Fruit fly (Drosophila melanogaster) S2 (cell line): ENCODE data around the gene CG7896.

Experiments used
- CG8478 ChIP-seq: fragments of >200 bp; optimal IDR thresholded peaks from 2 replicates; lab custom pipeline; 2018
- CTCF ChIP-seq, 2 experiments: fragments of >200 bp; optimal IDR thresholded peaks; 2 replicates each; lab custom pipeline; 2018

DNA sequence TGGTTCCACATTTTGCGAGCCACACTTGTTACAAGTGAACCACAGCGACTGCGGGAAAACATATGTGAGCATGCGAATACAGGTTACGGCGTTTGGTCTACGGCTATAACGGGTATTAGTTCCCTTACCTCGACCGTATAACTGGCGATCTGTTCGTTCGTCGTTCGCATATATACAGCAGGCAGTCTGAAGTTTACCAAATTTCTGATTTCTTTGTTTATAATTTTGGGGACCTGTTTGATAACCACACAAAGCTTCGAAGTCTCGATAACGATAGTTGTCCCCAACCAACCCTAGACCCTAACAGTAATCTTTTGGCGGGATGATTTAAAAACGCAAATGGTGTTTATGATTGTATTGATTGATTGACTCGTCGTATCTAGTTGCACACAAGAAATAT, 9.9 kb downstream of the CG7896 start, which contains the start of gene Acph-1:
- TF ChIP-seq CG8478 (lab: Kevin White, UChicago) (no peak), CTCF (optimal IDR thresholded peaks at IDR 0.05; lab: Kevin White, UChicago) (no peak)
